Worm (Caenorhabditis elegans) whole organism, L3 larva: ENCODE measurements around the gene T07E3.4.
A peak's percentile ranks its signal among the peaks of the same experiment; 100 is the strongest.

Experiments used
- ceh-82 ChIP-seq: fragments of 150-350 bp; optimal IDR thresholded peaks from 2 replicates; lab custom pipeline; 2014; ENCODE audit warnings: missing biosample characterization, missing genetic modification characterization
- fkh-10 ChIP-seq: sonication (generic microtip); optimal IDR thresholded peaks from 2 replicates; lab custom pipeline; 2017; ENCODE audit warnings: missing biosample characterization, missing genetic modification reagents, missing genetic modification characterization
- fos-1 ChIP-seq: fragments of 150-350 bp; optimal IDR thresholded peaks from 2 replicates; lab custom pipeline; 2014; ENCODE audit warnings: missing biosample characterization, missing genetic modification characterization
- nfya-1 ChIP-seq: sonication (generic microtip); optimal IDR thresholded peaks from 2 replicates; lab custom pipeline; 2017; ENCODE audit warnings: missing genetic modification characterization, mild to moderate bottlenecking, missing compliant biosample characterization, antibody characterized with exemption, moderate library complexity; ENCODE audit not compliant: insufficient read depth
- nhr-25 ChIP-seq: sonication (generic microtip); optimal IDR thresholded peaks from 2 replicates; lab custom pipeline; 2017; ENCODE audit warnings: missing biosample characterization, missing genetic modification characterization
- sea-2 ChIP-seq: fragments of 150-350 bp; sonication (generic microtip); optimal IDR thresholded peaks from 4 replicates; lab custom pipeline; 2014; ENCODE audit warnings: missing biosample characterization, missing genetic modification reagents, missing genetic modification characterization
- snpc-4 ChIP-seq: fragments of 150-350 bp; optimal IDR thresholded peaks from 2 replicates; lab custom pipeline; 2014; ENCODE audit warnings: missing biosample characterization, missing genetic modification characterization
- unc-39 ChIP-seq: sonication (generic microtip); optimal IDR thresholded peaks from 4 replicates; lab custom pipeline; 2017; ENCODE audit warnings: missing biosample characterization, missing genetic modification characterization

DNA sequence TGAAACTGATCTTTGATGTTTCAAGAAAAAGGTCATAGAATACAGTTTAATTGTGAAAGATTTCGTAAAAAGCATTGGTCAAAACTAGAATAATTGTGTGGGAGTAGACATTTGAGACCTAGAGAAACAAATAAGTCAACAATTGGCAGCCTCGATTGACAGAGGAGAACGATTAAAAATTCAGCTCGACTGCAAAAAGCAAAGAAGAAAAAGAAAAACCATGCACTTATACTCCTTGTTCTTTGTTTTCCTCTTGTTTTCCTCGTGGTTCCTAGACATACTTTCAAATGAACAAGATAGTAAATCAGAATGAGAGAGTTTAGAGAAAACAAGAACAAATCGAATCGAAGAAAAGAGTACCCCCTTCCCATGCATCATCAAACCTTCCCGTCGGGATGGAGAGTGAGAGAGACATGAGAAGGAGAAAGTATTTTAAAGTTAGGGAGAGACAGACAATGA lies 40.4 kb upstream of the T07E3.4 start:
- peak; percentile 3 for TF ChIP-seq nhr-25 (tag; lab: Kevin White, UChicago)
- no peak for TF ChIP-seq sea-2 (GFP tag; lab: Kevin White, UChicago)
- no peak for TF ChIP-seq snpc-4
- peak; percentile 33 for TF ChIP-seq nfya-1 (tag; lab: Kevin White, UChicago)
- no peak for TF ChIP-seq ceh-82 (tag; lab: Kevin White, UChicago)
- TF ChIP-seq fkh-10: no peak
- no peak for TF ChIP-seq fos-1 (tag; lab: Kevin White, UChicago)
- TF ChIP-seq unc-39 (tag; lab: Kevin White, UChicago): no peak
